Fruit fly (Drosophila melanogaster) whole organism, embryonic: ENCODE results near the gene Capr.
A peak's percentile ranks its signal among the peaks of the same experiment; 100 is the strongest.

Source experiments
- Antp ChIP-seq: fragments of 200-800 bp; sonication (Bioruptor generic); optimal IDR thresholded peaks from 3 replicates; lab custom pipeline; 2016; ENCODE audit warnings: missing biosample characterization, missing genetic modification characterization
- BEAF-32 ChIP-seq: fragments of 200-800 bp; sonication (Bioruptor generic); optimal IDR thresholded peaks from 3 replicates; lab custom pipeline; 2017; ENCODE audit warnings: missing biosample characterization, missing genetic modification characterization, mild to moderate bottlenecking, moderate library complexity, missing genetic modification reagents
- Bteb2 ChIP-seq: fragments of 200-800 bp; sonication (Bioruptor generic); optimal IDR thresholded peaks from 2 replicates; lab custom pipeline; 2016; ENCODE audit warnings: missing biosample characterization, missing genetic modification characterization
- C15 ChIP-seq: fragments of 200-800 bp; sonication (Bioruptor generic); IDR thresholded peaks from 3 replicates; pipeline ENCODE4 v1.3.6; 2022; ENCODE audit warnings: missing biosample characterization, missing genetic modification characterization
- CG10209 ChIP-seq: fragments of 200-800 bp; sonication (Bioruptor generic); optimal IDR thresholded peaks from 3 replicates; lab custom pipeline; 2017; ENCODE audit warnings: missing biosample characterization, mild to moderate bottlenecking, missing genetic modification characterization, missing genetic modification reagents
- CG10274 ChIP-seq: fragments of 200-800 bp; sonication (Bioruptor generic); optimal IDR thresholded peaks from 3 replicates; lab custom pipeline; 2017; ENCODE audit warnings: missing biosample characterization, mild to moderate bottlenecking, missing genetic modification characterization
- CG1233 ChIP-seq: fragments of 200-800 bp; sonication (Bioruptor generic); optimal IDR thresholded peaks from 4 replicates; lab custom pipeline; 2018; ENCODE audit warnings: missing biosample characterization, mild to moderate bottlenecking, missing genetic modification characterization
- CG13624 ChIP-seq: fragments of 200-800 bp; sonication (Bioruptor generic); optimal IDR thresholded peaks from 2 replicates; lab custom pipeline; 2016; ENCODE audit warnings: missing biosample characterization, missing genetic modification characterization
- CG13775 ChIP-seq: fragments of 200-800 bp; sonication (Bioruptor generic); optimal IDR thresholded peaks from 3 replicates; lab custom pipeline; 2017; ENCODE audit warnings: missing biosample characterization, mild to moderate bottlenecking, missing genetic modification characterization
- CG14441 ChIP-seq: fragments of 200-800 bp; sonication (Bioruptor generic); IDR thresholded peaks from 2 replicates; pipeline ENCODE4 v1.3.6; 2022; ENCODE audit warnings: missing biosample characterization, missing genetic modification characterization
- CG14710 ChIP-seq: fragments of 200-800 bp; sonication (Bioruptor generic); optimal IDR thresholded peaks from 3 replicates; lab custom pipeline; 2019; ENCODE audit warnings: missing biosample characterization, mild to moderate bottlenecking, missing genetic modification characterization, moderate library complexity
- CG16813 ChIP-seq: fragments of 200-800 bp; sonication (Bioruptor generic); IDR thresholded peaks from 3 replicates; pipeline ENCODE4 v1.3.6; 2022; ENCODE audit warnings: missing biosample characterization, missing genetic modification characterization; ENCODE audit not compliant: partially characterized antibody
- CG17385 ChIP-seq: fragments of 200-800 bp; sonication (Bioruptor generic); optimal IDR thresholded peaks from 3 replicates; lab custom pipeline; 2018; ENCODE audit warnings: missing biosample characterization, mild to moderate bottlenecking, missing genetic modification characterization
- CG18011 ChIP-seq: fragments of 200-800 bp; sonication (Bioruptor generic); optimal IDR thresholded peaks from 2 replicates; lab custom pipeline; 2017; ENCODE audit warnings: missing biosample characterization, missing genetic modification characterization, mild to moderate bottlenecking, moderate library complexity, missing genotype
- CG18619 ChIP-seq: fragments of 200-800 bp; sonication (Bioruptor generic); optimal IDR thresholded peaks from 3 replicates; lab custom pipeline; 2017; ENCODE audit warnings: missing biosample characterization, mild to moderate bottlenecking, missing genetic modification characterization
- CG2889 ChIP-seq: fragments of 200-800 bp; sonication (Bioruptor generic); IDR thresholded peaks from 3 replicates; pipeline ENCODE4 v1.3.6; 2022; ENCODE audit warnings: missing biosample characterization, missing genetic modification characterization
- CG3065 ChIP-seq: fragments of 200-800 bp; sonication (Bioruptor generic); optimal IDR thresholded peaks from 2 replicates; lab custom pipeline; 2016; ENCODE audit warnings: missing biosample characterization, missing genetic modification characterization
- CG3847 ChIP-seq: fragments of 200-800 bp; sonication (Bioruptor generic); IDR thresholded peaks from 2 replicates; pipeline ENCODE4 v1.3.6; 2022; ENCODE audit warnings: missing biosample characterization, missing genetic modification characterization
- CG6272 ChIP-seq: fragments of 200-800 bp; sonication (Bioruptor generic); IDR thresholded peaks from 2 replicates; pipeline ENCODE4 v1.3.6; 2022; ENCODE audit warnings: missing biosample characterization, missing genetic modification characterization
- CG9932 ChIP-seq: fragments of 200-800 bp; sonication (Bioruptor generic); IDR thresholded peaks from 2 replicates; pipeline ENCODE4 v1.3.6; 2022; ENCODE audit warnings: missing biosample characterization, missing genetic modification characterization
- CHES-1-like ChIP-seq: fragments of 200-800 bp; sonication (Bioruptor generic); optimal IDR thresholded peaks from 2 replicates; lab custom pipeline; 2016; ENCODE audit warnings: missing biosample characterization, missing genetic modification characterization
- D19B ChIP-seq: fragments of 200-800 bp; sonication (Bioruptor generic); optimal IDR thresholded peaks from 2 replicates; lab custom pipeline; 2017; ENCODE audit warnings: missing biosample characterization, mild to moderate bottlenecking, missing genetic modification characterization
- HmgD ChIP-seq: fragments of 200-800 bp; sonication (Bioruptor generic); optimal IDR thresholded peaks from 3 replicates; lab custom pipeline; 2016; ENCODE audit warnings: missing biosample characterization, missing genetic modification characterization
- Meics ChIP-seq: fragments of 200-800 bp; sonication (Bioruptor generic); optimal IDR thresholded peaks from 2 replicates; lab custom pipeline; 2017; ENCODE audit warnings: missing biosample characterization, mild to moderate bottlenecking, missing genetic modification characterization
- Xbp1 ChIP-seq: fragments of 200-800 bp; sonication (Bioruptor generic); optimal IDR thresholded peaks from 3 replicates; lab custom pipeline; 2016; ENCODE audit warnings: missing biosample characterization, mild to moderate bottlenecking, missing genetic modification characterization
- Xrp1 ChIP-seq: fragments of 200-800 bp; sonication (Bioruptor generic); IDR thresholded peaks from 2 replicates; pipeline ENCODE4 v1.3.6; 2022; ENCODE audit warnings: missing biosample characterization, missing genetic modification characterization
- YL-1 ChIP-seq: fragments of 200-800 bp; sonication (Bioruptor generic); optimal IDR thresholded peaks from 3 replicates; lab custom pipeline; 2017; ENCODE audit warnings: missing biosample characterization, mild to moderate bottlenecking, missing genetic modification characterization
- ash1 ChIP-seq: fragments of 200-800 bp; sonication (Bioruptor generic); optimal IDR thresholded peaks from 2 replicates; lab custom pipeline; 2018; ENCODE audit warnings: missing biosample characterization, mild to moderate bottlenecking, missing genetic modification characterization
- bcd ChIP-seq: fragments of 200-800 bp; sonication (Bioruptor generic); optimal IDR thresholded peaks from 2 replicates; lab custom pipeline; 2017; ENCODE audit warnings: missing biosample characterization, mild to moderate bottlenecking, missing genetic modification characterization
- bigmax ChIP-seq: fragments of 200-800 bp; sonication (Bioruptor generic); optimal IDR thresholded peaks from 2 replicates; lab custom pipeline; 2018; ENCODE audit warnings: missing biosample characterization, mild to moderate bottlenecking, missing genetic modification characterization
- caup ChIP-seq: fragments of 200-800 bp; sonication (Bioruptor generic); optimal IDR thresholded peaks from 3 replicates; lab custom pipeline; 2017; ENCODE audit warnings: missing biosample characterization, mild to moderate bottlenecking, missing genetic modification characterization, moderate library complexity; ENCODE audit not compliant: severe bottlenecking
- chn ChIP-seq: fragments of 200-800 bp; sonication (Bioruptor generic); optimal IDR thresholded peaks from 2 replicates; lab custom pipeline; 2016; ENCODE audit warnings: missing biosample characterization, missing genetic modification characterization
- ci ChIP-seq: fragments of 200-800 bp; sonication (Bioruptor generic); IDR thresholded peaks from 3 replicates; pipeline ENCODE4 v1.3.6; 2022; ENCODE audit warnings: missing biosample characterization, missing genetic modification characterization
- dm ChIP-seq: fragments of 200-800 bp; sonication (Bioruptor generic); optimal IDR thresholded peaks from 3 replicates; lab custom pipeline; 2016; ENCODE audit warnings: missing biosample characterization, missing genetic modification characterization
- ewg ChIP-seq: fragments of 200-800 bp; sonication (Bioruptor generic); optimal IDR thresholded peaks from 3 replicates; lab custom pipeline; 2017; ENCODE audit warnings: mild to moderate bottlenecking, missing biosample characterization, missing genetic modification reagents, missing genetic modification characterization
- eyg ChIP-seq: fragments of 200-800 bp; sonication (Bioruptor generic); optimal IDR thresholded peaks from 3 replicates; lab custom pipeline; 2016; ENCODE audit warnings: missing biosample characterization, missing genetic modification characterization
- ftz-f1 ChIP-seq: fragments of 200-800 bp; sonication (Bioruptor generic); optimal IDR thresholded peaks from 2 replicates; lab custom pipeline; 2016; ENCODE audit warnings: missing biosample characterization, missing genetic modification characterization
- gcm ChIP-seq: fragments of 200-800 bp; sonication (Bioruptor generic); optimal IDR thresholded peaks from 2 replicates; lab custom pipeline; 2019; ENCODE audit warnings: missing biosample characterization, mild to moderate bottlenecking, missing genetic modification characterization, moderate library complexity
- hbn ChIP-seq: fragments of 200-800 bp; sonication (Bioruptor generic); IDR thresholded peaks from 2 replicates; pipeline ENCODE4 v1.3.6; 2022; ENCODE audit warnings: missing biosample characterization, missing genetic modification characterization; ENCODE audit not compliant: partially characterized antibody
- ind ChIP-seq: fragments of 200-800 bp; sonication (Bioruptor generic); optimal IDR thresholded peaks from 3 replicates; lab custom pipeline; 2016; ENCODE audit warnings: missing biosample characterization, missing genetic modification characterization
- inv ChIP-seq: fragments of 200-800 bp; sonication (Bioruptor generic); IDR thresholded peaks from 2 replicates; pipeline ENCODE4 v1.3.6; 2022; ENCODE audit warnings: missing biosample characterization, missing genetic modification characterization; ENCODE audit not compliant: partially characterized antibody
- lbe ChIP-seq: fragments of 200-800 bp; sonication (Bioruptor generic); optimal IDR thresholded peaks from 2 replicates; lab custom pipeline; 2016; ENCODE audit warnings: missing biosample characterization, mild to moderate bottlenecking, missing genetic modification characterization
- pan ChIP-seq, 4 experiments: fragments of >200 bp in 3 of 4; fragments of 200-800 bp in 1 of 4; sonication (Bioruptor generic) in 1 of 4; optimal IDR thresholded peaks in 3 of 4; IDR thresholded peaks in 1 of 4; 2 replicates each; pipeline versions ENCODE4 v1.3.6 to Lab custom; 2017 to 2022; ENCODE audit warnings: missing biosample characterization in 2 of 4, missing genetic modification characterization in 2 of 4, mixed read lengths in 1 of 4
- pros ChIP-seq: fragments of 200-800 bp; sonication (Bioruptor generic); optimal IDR thresholded peaks from 3 replicates; lab custom pipeline; 2019; ENCODE audit warnings: missing biosample characterization, mild to moderate bottlenecking, missing genetic modification characterization, moderate library complexity
- ranshi ChIP-seq: fragments of 200-800 bp; sonication (Bioruptor generic); IDR thresholded peaks from 2 replicates; pipeline ENCODE4 v1.3.6; 2022; ENCODE audit warnings: missing biosample characterization, missing genetic modification characterization
- sisA ChIP-seq: fragments of 200-800 bp; sonication (Bioruptor generic); IDR thresholded peaks from 2 replicates; pipeline ENCODE4 v1.3.6; 2022; ENCODE audit warnings: missing biosample characterization, missing genetic modification characterization
- tna ChIP-seq: fragments of 200-800 bp; sonication (Bioruptor generic); IDR thresholded peaks from 2 replicates; pipeline ENCODE4 v1.3.6; 2022; ENCODE audit warnings: missing biosample characterization, missing genetic modification characterization; ENCODE audit not compliant: partially characterized antibody
- tx ChIP-seq: fragments of 200-800 bp; sonication (Bioruptor generic); optimal IDR thresholded peaks from 2 replicates; lab custom pipeline; 2016; ENCODE audit warnings: missing biosample characterization, missing genetic modification characterization
- wdn ChIP-seq: fragments of 200-800 bp; sonication (Bioruptor generic); IDR thresholded peaks from 2 replicates; pipeline ENCODE4 v1.3.6; 2022; ENCODE audit warnings: missing biosample characterization, missing genetic modification characterization

The Capr gene

dm6 chr3L:18672203-18672602 is 921 bp downstream of the Capr start (continued):
- TF ChIP-seq CHES-1-like (GFP tag; lab: Kevin White, UChicago) = peak; percentile 28
- no peak for TF ChIP-seq CG18011 (GFP tag; lab: Kevin White, UChicago)
- TF ChIP-seq bcd = no peak
- no peak for TF ChIP-seq CG18619 (GFP tag; lab: Kevin White, UChicago)
- no peak for TF ChIP-seq HmgD (GFP tag; lab: Kevin White, UChicago)
- no peak for TF ChIP-seq pros
- TF ChIP-seq ind = peak; percentile 40
- no peak for TF ChIP-seq CG10209 (GFP tag; lab: Kevin White, UChicago)
- TF ChIP-seq CG3847 (GFP tag; lab: Robert Waterston, UW) = peak; percentile 61
- TF ChIP-seq chn (GFP tag; lab: Kevin White, UChicago) = peak; percentile 10
- no peak for TF ChIP-seq CG17385 (GFP tag; lab: Kevin White, UChicago)
- no peak for TF ChIP-seq CG2889 (GFP tag; lab: Robert Waterston, UW)
- 0 out of 2 replicates have a peak, but pooled peaks have one; percentile 26 for TF ChIP-seq Xrp1 (GFP tag; lab: Robert Waterston, UW)
- peak; percentile 19; the same call in 1 of the 3 replicates for TF ChIP-seq CG16813 (GFP tag; lab: Robert Waterston, UW)
- no peak for TF ChIP-seq wdn (GFP tag; lab: Robert Waterston, UW)
- peak; percentile 41 for TF ChIP-seq CG13624 (GFP tag; lab: Kevin White, UChicago)
- TF ChIP-seq CG3065 (GFP tag; lab: Kevin White, UChicago) = no peak
- 0 out of 2 replicates have a peak, but pooled peaks have one; percentile 6 for TF ChIP-seq ranshi (GFP tag; lab: Robert Waterston, UW)
- peak; percentile 11 for TF ChIP-seq Bteb2 (GFP tag; lab: Kevin White, UChicago)
- no peak for TF ChIP-seq CG1233 (GFP tag; lab: Kevin White, UChicago)
- TF ChIP-seq D19B (GFP tag; lab: Kevin White, UChicago) = no peak
- no peak for TF ChIP-seq C15
- no peak for TF ChIP-seq eyg (GFP tag; lab: Kevin White, UChicago)
- TF ChIP-seq tna (GFP tag; lab: Robert Waterston, UW) = peak; percentile 19; the same call in 1 of the 2 replicates
- TF ChIP-seq CG6272 = 0 out of 2 replicates have a peak, but pooled peaks have one; percentile 30
- no peak for TF ChIP-seq BEAF-32 (GFP tag; lab: Kevin White, UChicago)
- TF ChIP-seq caup (GFP tag; lab: Kevin White, UChicago) = peak; percentile 0
- no peak for TF ChIP-seq inv (GFP tag; lab: Robert Waterston, UW)
- TF ChIP-seq Meics (GFP tag; lab: Kevin White, UChicago) = peak; percentile 18
- no peak for TF ChIP-seq ash1 (GFP tag; lab: Kevin White, UChicago)
- TF ChIP-seq YL-1 (GFP tag; lab: Kevin White, UChicago) = peak; percentile 42
- peak; percentile 15; the same call in 1 of the 2 replicates for TF ChIP-seq CG9932 (GFP tag; lab: Robert Waterston, UW)
- TF ChIP-seq tx (GFP tag; lab: Kevin White, UChicago) = no peak
- TF ChIP-seq CG10274 (GFP tag; lab: Kevin White, UChicago) = no peak
- TF ChIP-seq lbe (GFP tag; lab: Kevin White, UChicago) = peak; percentile 25
- 0 out of 2 replicates have a peak, but pooled peaks have one; percentile 21 for TF ChIP-seq CG14441 (GFP tag; lab: Robert Waterston, UW)
- peak; percentile 9 for TF ChIP-seq CG14710 (tag; lab: Kevin White, UChicago)
- no peak; the same call in 1 of the 2 replicates for TF ChIP-seq hbn (GFP tag; lab: Robert Waterston, UW)
- peak; percentile 19 for TF ChIP-seq Xbp1
- TF ChIP-seq pan (optimal IDR thresholded peaks at IDR 0.05; lab: Kevin White, UChicago) = no peak
- TF ChIP-seq pan (GFP tag; optimal IDR thresholded peaks at IDR 0.05 in 1 of 2, IDR thresholded peaks at IDR 0.05 in 1 of 2) = peak in 1 of 2 experiments; percentile 30
- TF ChIP-seq dm (GFP tag; lab: Kevin White, UChicago) = peak; percentile 8
- TF ChIP-seq bigmax (GFP tag; lab: Kevin White, UChicago) = peak; percentile 64
- TF ChIP-seq ftz-f1 (GFP tag; lab: Kevin White, UChicago) = peak; percentile 51
- TF ChIP-seq sisA (GFP tag; lab: Robert Waterston, UW) = 0 out of 2 replicates have a peak, but pooled peaks have one; percentile 8
- peak; percentile 18 for TF ChIP-seq CG13775 (GFP tag; lab: Kevin White, UChicago)
- TF ChIP-seq gcm = peak; percentile 1
- TF ChIP-seq ewg (GFP tag; lab: Kevin White, UChicago) = peak; percentile 13
- TF ChIP-seq Antp (GFP tag; lab: Kevin White, UChicago) = peak; percentile 41
- TF ChIP-seq ci = 0 out of 3 replicates have a peak, but pooled peaks have one; percentile 10
